Fruit fly (Drosophila melanogaster) whole organism, prepupa: ENCODE data around the gene Karybeta3.

Source experiments
- Blimp-1 ChIP-seq: fragments of 200-800 bp; sonication (Bioruptor generic); optimal IDR thresholded peaks from 3 replicates; lab custom pipeline; 2017; ENCODE audit warnings: missing biosample characterization, missing genetic modification characterization, mild to moderate bottlenecking, moderate library complexity, missing genetic modification reagents
- CG10631 ChIP-seq: fragments of 200-800 bp; sonication (Bioruptor generic); optimal IDR thresholded peaks from 2 replicates; lab custom pipeline; 2016; ENCODE audit warnings: missing biosample characterization, missing genetic modification characterization
- CG10669 ChIP-seq: fragments of 200-800 bp; sonication (Bioruptor generic); optimal IDR thresholded peaks from 3 replicates; lab custom pipeline; 2018; ENCODE audit warnings: missing biosample characterization, mild to moderate bottlenecking, missing genetic modification characterization, moderate library complexity
- CG11294 ChIP-seq: fragments of 200-800 bp; sonication (Bioruptor generic); IDR thresholded peaks from 2 replicates; pipeline ENCODE4 v1.3.6; 2022; ENCODE audit warnings: missing biosample characterization, missing genetic modification characterization
- CG11762 ChIP-seq: fragments of 200-800 bp; sonication (Bioruptor generic); optimal IDR thresholded peaks from 3 replicates; lab custom pipeline; 2016; ENCODE audit warnings: missing biosample characterization, missing genetic modification characterization; ENCODE audit not compliant: insufficient read depth
- CG11902 ChIP-seq: fragments of 200-800 bp; sonication (Bioruptor generic); optimal IDR thresholded peaks from 3 replicates; lab custom pipeline; 2016; ENCODE audit warnings: missing biosample characterization, missing genetic modification characterization
- CG15336 ChIP-seq: fragments of 200-800 bp; sonication (Bioruptor generic); IDR thresholded peaks from 2 replicates; pipeline ENCODE4 v1.3.6; 2022; ENCODE audit warnings: missing biosample characterization, missing genetic modification characterization
- CG1621 ChIP-seq: fragments of 200-800 bp; sonication (Bioruptor generic); optimal IDR thresholded peaks from 3 replicates; lab custom pipeline; 2018; ENCODE audit warnings: missing biosample characterization, mild to moderate bottlenecking, missing genetic modification characterization
- CG16779 ChIP-seq: fragments of 200-800 bp; sonication (Bioruptor generic); optimal IDR thresholded peaks from 3 replicates; lab custom pipeline; 2017; ENCODE audit warnings: missing biosample characterization, mild to moderate bottlenecking, missing genetic modification characterization
- CG3032 ChIP-seq: fragments of 200-800 bp; optimal IDR thresholded peaks from 2 replicates; lab custom pipeline; 2019; ENCODE audit warnings: missing biosample characterization, mild to moderate bottlenecking, missing genetic modification characterization, moderate library complexity
- CG31627 ChIP-seq: fragments of 200-800 bp; sonication (Bioruptor generic); optimal IDR thresholded peaks from 3 replicates; lab custom pipeline; 2016; ENCODE audit warnings: missing biosample characterization, missing genetic modification characterization
- CG32006 ChIP-seq: fragments of 200-800 bp; sonication (Bioruptor generic); optimal IDR thresholded peaks from 3 replicates; lab custom pipeline; 2017; ENCODE audit warnings: missing biosample characterization, mild to moderate bottlenecking, missing genetic modification characterization
- CG34406 ChIP-seq: fragments of 200-800 bp; sonication (Bioruptor generic); optimal IDR thresholded peaks from 3 replicates; lab custom pipeline; 2016; ENCODE audit warnings: missing biosample characterization, missing genetic modification characterization
- CG3919 ChIP-seq: fragments of 200-800 bp; sonication (Bioruptor generic); optimal IDR thresholded peaks from 3 replicates; lab custom pipeline; 2016; ENCODE audit warnings: missing biosample characterization, missing genetic modification characterization
- CG4318 ChIP-seq: fragments of 200-800 bp; sonication (Bioruptor generic); optimal IDR thresholded peaks from 3 replicates; lab custom pipeline; 2017; ENCODE audit warnings: missing biosample characterization, mild to moderate bottlenecking, missing genetic modification characterization
- CG6276 ChIP-seq: fragments of 200-800 bp; sonication (Bioruptor generic); optimal IDR thresholded peaks from 2 replicates; lab custom pipeline; 2017; ENCODE audit warnings: missing biosample characterization, mild to moderate bottlenecking, missing genetic modification characterization
- CG6792 ChIP-seq: fragments of 200-800 bp; sonication (Bioruptor generic); optimal IDR thresholded peaks from 3 replicates; lab custom pipeline; 2016; ENCODE audit warnings: missing biosample characterization, missing genetic modification characterization
- CG6854 ChIP-seq: fragments of 200-800 bp; sonication (Bioruptor generic); optimal IDR thresholded peaks from 2 replicates; lab custom pipeline; 2017; ENCODE audit warnings: missing biosample characterization, mild to moderate bottlenecking, missing genetic modification characterization
- CG7368 ChIP-seq: fragments of 200-800 bp; sonication (Bioruptor generic); optimal IDR thresholded peaks from 3 replicates; lab custom pipeline; 2016; ENCODE audit warnings: missing biosample characterization, missing genetic modification characterization
- CG8119 ChIP-seq: fragments of 200-800 bp; sonication (Bioruptor generic); IDR thresholded peaks from 3 replicates; pipeline ENCODE4 v1.3.6; 2022; ENCODE audit warnings: missing biosample characterization, missing genetic modification characterization
- CG8319 ChIP-seq: fragments of 200-800 bp; sonication (Bioruptor generic); optimal IDR thresholded peaks from 3 replicates; lab custom pipeline; 2016; ENCODE audit warnings: missing biosample characterization, missing genetic modification characterization
- CG8632 ChIP-seq: fragments of 200-800 bp; sonication (Bioruptor generic); optimal IDR thresholded peaks from 3 replicates; lab custom pipeline; 2016; ENCODE audit warnings: missing biosample characterization, missing genetic modification characterization
- CG9139 ChIP-seq: fragments of 200-800 bp; sonication (Bioruptor generic); optimal IDR thresholded peaks from 3 replicates; lab custom pipeline; 2017; ENCODE audit warnings: missing biosample characterization, mild to moderate bottlenecking, missing genetic modification characterization
- Eip75B ChIP-seq: fragments of 200-800 bp; sonication (Bioruptor generic); optimal IDR thresholded peaks from 3 replicates; lab custom pipeline; 2016; ENCODE audit warnings: missing biosample characterization, missing genetic modification characterization
- Eip78C ChIP-seq: fragments of 200-800 bp; sonication (Bioruptor generic); peaks from one replicate; lab custom pipeline; 2016; ENCODE audit warnings: missing biosample characterization, missing genetic modification characterization
- Eip93F ChIP-seq: fragments of 200-800 bp; sonication (Bioruptor generic); optimal IDR thresholded peaks from 2 replicates; lab custom pipeline; 2016; ENCODE audit warnings: missing biosample characterization, mild to moderate bottlenecking, missing genetic modification characterization
- Ets21C ChIP-seq: fragments of 200-800 bp; sonication (Bioruptor generic); optimal IDR thresholded peaks from 3 replicates; lab custom pipeline; 2016; ENCODE audit warnings: missing biosample characterization, missing genetic modification characterization
- Ets96B ChIP-seq: fragments of 200-800 bp; optimal IDR thresholded peaks from 2 replicates; lab custom pipeline; 2019; ENCODE audit warnings: missing biosample characterization, mild to moderate bottlenecking, missing genetic modification characterization, moderate library complexity
- Gug ChIP-seq: fragments of 200-800 bp; sonication (Bioruptor generic); IDR thresholded peaks from 2 replicates; pipeline ENCODE4 v1.3.6; 2022; ENCODE audit warnings: missing biosample characterization, missing genetic modification characterization
- Hr38 ChIP-seq: sonication (Bioruptor generic); optimal IDR thresholded peaks from 2 replicates; lab custom pipeline; 2016; ENCODE audit warnings: missing biosample characterization, missing genetic modification characterization
- Hr4 ChIP-seq: fragments of 200-800 bp; sonication (Bioruptor generic); optimal IDR thresholded peaks from 3 replicates; lab custom pipeline; 2016; ENCODE audit warnings: missing biosample characterization, missing genetic modification characterization
- OdsH ChIP-seq: fragments of 200-800 bp; sonication (Bioruptor generic); optimal IDR thresholded peaks from 3 replicates; lab custom pipeline; 2016; ENCODE audit warnings: missing biosample characterization, missing genetic modification characterization
- Smox ChIP-seq: fragments of 200-800 bp; sonication (Bioruptor generic); optimal IDR thresholded peaks from 3 replicates; lab custom pipeline; 2016; ENCODE audit warnings: missing biosample characterization, missing genetic modification characterization
- Sox102F ChIP-seq: fragments of 200-800 bp; sonication (Bioruptor generic); optimal IDR thresholded peaks from 2 replicates; lab custom pipeline; 2016; ENCODE audit warnings: missing biosample characterization, mild to moderate bottlenecking, missing genetic modification characterization
- Sox14 ChIP-seq: fragments of 200-800 bp; sonication (Bioruptor generic); optimal IDR thresholded peaks from 3 replicates; lab custom pipeline; 2016; ENCODE audit warnings: missing biosample characterization, missing genetic modification characterization
- acj6 ChIP-seq: fragments of 200-800 bp; sonication (Bioruptor generic); optimal IDR thresholded peaks from 3 replicates; lab custom pipeline; 2016; ENCODE audit warnings: missing biosample characterization, missing genetic modification characterization
- cyc ChIP-seq: fragments of 200-800 bp; sonication (Bioruptor generic); optimal IDR thresholded peaks from 3 replicates; lab custom pipeline; 2016; ENCODE audit warnings: missing biosample characterization, missing genetic modification characterization
- eg ChIP-seq: fragments of 200-800 bp; sonication (Bioruptor generic); IDR thresholded peaks from 3 replicates; pipeline ENCODE4 v1.3.6; 2022; ENCODE audit warnings: missing biosample characterization, missing genetic modification characterization
- fd59A ChIP-seq: fragments of 200-800 bp; sonication (Bioruptor generic); optimal IDR thresholded peaks from 2 replicates; lab custom pipeline; 2017; ENCODE audit warnings: missing biosample characterization, mild to moderate bottlenecking, missing genetic modification characterization, missing genetic modification reagents
- fd85E ChIP-seq: fragments of 200-800 bp; sonication (Bioruptor generic); optimal IDR thresholded peaks from 3 replicates; lab custom pipeline; 2016; ENCODE audit warnings: missing biosample characterization, missing genetic modification characterization
- fkh ChIP-seq: fragments of 200-800 bp; sonication (Bioruptor generic); optimal IDR thresholded peaks from 3 replicates; lab custom pipeline; 2017; ENCODE audit warnings: missing biosample characterization, mild to moderate bottlenecking, missing genetic modification characterization, moderate library complexity
- lz ChIP-seq: fragments of 200-800 bp; sonication (Bioruptor generic); optimal IDR thresholded peaks from 3 replicates; lab custom pipeline; 2016; ENCODE audit warnings: missing biosample characterization, missing genetic modification characterization
- net ChIP-seq: fragments of 200-800 bp; sonication (Bioruptor generic); optimal IDR thresholded peaks from 3 replicates; lab custom pipeline; 2016; ENCODE audit warnings: missing biosample characterization, missing genetic modification characterization
- pdm3 ChIP-seq: fragments of 200-800 bp; sonication (Bioruptor generic); optimal IDR thresholded peaks from 3 replicates; lab custom pipeline; 2016; ENCODE audit warnings: missing biosample characterization, missing genetic modification characterization
- salr ChIP-seq, 2 experiments: fragments of 200-800 bp; sonication (Bioruptor generic); optimal IDR thresholded peaks; 3 replicates each; lab custom pipeline; 2016 to 2018; ENCODE audit warnings: missing biosample characterization in 2 of 2, missing genetic modification characterization in 2 of 2, mild to moderate bottlenecking in 1 of 2
- spab ChIP-seq: fragments of 200-800 bp; sonication (Bioruptor generic); optimal IDR thresholded peaks from 2 replicates; lab custom pipeline; 2017; ENCODE audit warnings: missing biosample characterization, mild to moderate bottlenecking, missing genetic modification characterization, missing genetic modification reagents
- ss ChIP-seq, 2 experiments: fragments of 200-800 bp; sonication (Bioruptor generic); optimal IDR thresholded peaks; 2 replicates in 1 of 2; 3 replicates in 1 of 2; lab custom pipeline; 2017 to 2018; ENCODE audit warnings: mild to moderate bottlenecking in 2 of 2, missing biosample characterization in 2 of 2, missing genetic modification characterization in 2 of 2, moderate library complexity in 1 of 2
- svp ChIP-seq: fragments of 200-800 bp; sonication (Bioruptor generic); peaks from one replicate; lab custom pipeline; 2016; ENCODE audit warnings: missing biosample characterization, missing genetic modification characterization
- topi ChIP-seq: fragments of 200-800 bp; sonication (Bioruptor generic); optimal IDR thresholded peaks from 3 replicates; lab custom pipeline; 2016; ENCODE audit warnings: missing biosample characterization, missing genetic modification characterization
- vri ChIP-seq: fragments of 200-800 bp; sonication (Bioruptor generic); optimal IDR thresholded peaks from 3 replicates; lab custom pipeline; 2016; ENCODE audit warnings: missing biosample characterization, mild to moderate bottlenecking, missing genetic modification characterization

The Karybeta3 gene

DNA sequence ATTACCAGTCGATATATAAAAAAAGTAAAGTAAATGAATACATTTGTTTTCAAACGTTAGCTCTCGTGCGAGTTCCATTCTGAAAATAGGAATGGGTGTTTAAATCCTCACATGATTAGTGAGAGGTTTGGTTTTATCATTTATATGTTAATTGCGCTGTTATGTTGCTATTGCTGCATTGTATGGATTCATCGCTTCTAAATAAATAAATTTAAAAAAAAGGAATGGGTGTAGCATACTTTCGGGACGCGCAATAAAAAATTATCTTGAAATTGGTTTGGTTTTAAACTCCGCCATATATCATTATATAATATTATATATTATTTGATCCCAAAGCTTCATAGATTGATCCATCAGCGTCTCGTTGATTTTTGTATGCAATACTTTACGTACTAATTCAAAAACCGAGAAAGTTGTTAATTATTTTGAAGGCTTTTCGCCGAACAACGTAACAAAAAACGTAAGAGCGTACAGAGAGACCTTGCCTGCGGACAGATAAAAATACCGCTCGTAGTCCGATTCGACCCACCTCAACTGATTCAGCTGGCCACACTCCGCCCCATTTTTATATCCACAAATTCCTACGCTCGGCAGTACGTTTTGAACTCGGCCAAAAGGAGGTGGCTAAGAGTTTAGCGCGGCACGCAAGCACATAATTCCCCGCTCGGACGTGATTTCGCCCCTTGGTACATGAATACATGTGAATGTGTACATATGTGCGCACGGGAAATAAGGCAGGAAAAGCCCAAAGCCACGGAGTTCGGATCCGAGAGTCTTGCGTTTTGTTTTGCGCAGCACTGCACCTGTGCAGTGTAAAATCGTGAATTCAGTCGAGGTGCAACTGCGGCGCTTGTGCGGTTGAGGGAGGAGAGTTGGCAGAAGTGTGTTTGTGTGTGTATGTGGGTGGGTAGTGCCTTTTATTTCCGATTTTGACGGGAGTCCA, 10.3 kb downstream of the Karybeta3 start, which contains the start of gene smash:
Gene smash (plus strand): TSS at position 589 of the 943 bp plus-strand sequence.
- TF ChIP-seq CG3919: no peak
- no peak for TF ChIP-seq fkh
- peak; percentile 53 to 69 for TF ChIP-seq ss (GFP tag; optimal IDR thresholded peaks at IDR 0.05; lab: Kevin White, UChicago)
- peak; percentile 60 for TF ChIP-seq vri (GFP tag; lab: Kevin White, UChicago)
- TF ChIP-seq CG11294 (GFP tag; lab: Robert Waterston, UW): no peak; the same call in 1 of the 2 replicates
- no peak for TF ChIP-seq CG10631 (GFP tag; lab: Kevin White, UChicago)
- no peak for TF ChIP-seq fd85E (GFP tag; lab: Kevin White, UChicago)
- no peak for TF ChIP-seq Hr38 (GFP tag; lab: Kevin White, UChicago)
- peak; percentile 26 for TF ChIP-seq CG6276 (GFP tag; lab: Kevin White, UChicago)
- TF ChIP-seq CG11762 (GFP tag; lab: Kevin White, UChicago): no peak
- no peak for TF ChIP-seq Ets21C (GFP tag; lab: Kevin White, UChicago)
- TF ChIP-seq lz (GFP tag; lab: Kevin White, UChicago): peak; percentile 36
- TF ChIP-seq eg (GFP tag; lab: Robert Waterston, UW): peak; percentile 67; the same call in 1 of the 3 replicates
- no peak for TF ChIP-seq CG34406
- TF ChIP-seq CG15336: peak; percentile 57
- no peak for TF ChIP-seq Eip93F (GFP tag; lab: Kevin White, UChicago)
- peak; percentile 45; the same call in 2 of the 3 replicates for TF ChIP-seq CG8119
- TF ChIP-seq CG1621 (tag; lab: Kevin White, UChicago): peak; percentile 83
- no peak for TF ChIP-seq svp
- TF ChIP-seq CG31627 (GFP tag; lab: Kevin White, UChicago): no peak
- TF ChIP-seq pdm3 (GFP tag; lab: Kevin White, UChicago): no peak
- TF ChIP-seq acj6 (GFP tag; lab: Kevin White, UChicago): no peak
- peak in 1 of 2 experiments; percentile 9 for TF ChIP-seq salr (GFP tag; optimal IDR thresholded peaks at IDR 0.05; lab: Kevin White, UChicago)
- TF ChIP-seq CG3032 (tag; lab: Kevin White, UChicago): peak; percentile 34
- TF ChIP-seq Eip75B (GFP tag; lab: Kevin White, UChicago): peak; percentile 63
- peak; percentile 86 for TF ChIP-seq Eip78C (GFP tag; lab: Kevin White, UChicago)
- no peak for TF ChIP-seq OdsH (GFP tag; lab: Kevin White, UChicago)
- TF ChIP-seq cyc: peak; percentile 31
- peak; percentile 61 for TF ChIP-seq net
- peak; percentile 40 for TF ChIP-seq Sox14 (GFP tag; lab: Kevin White, UChicago)
- no peak for TF ChIP-seq CG4318 (GFP tag; lab: Kevin White, UChicago)
- TF ChIP-seq CG6792 (GFP tag; lab: Kevin White, UChicago): peak; percentile 27
- TF ChIP-seq Ets96B (tag; lab: Kevin White, UChicago): peak; percentile 38
- no peak for TF ChIP-seq Gug (GFP tag; lab: Robert Waterston, UW)
- no peak for TF ChIP-seq fd59A (GFP tag; lab: Kevin White, UChicago)
- TF ChIP-seq Smox (GFP tag; lab: Kevin White, UChicago): no peak
- no peak for TF ChIP-seq CG9139
- TF ChIP-seq CG32006 (GFP tag; lab: Kevin White, UChicago): no peak
- TF ChIP-seq CG16779 (tag; lab: Kevin White, UChicago): peak; percentile 71
- no peak for TF ChIP-seq CG8319
- no peak for TF ChIP-seq CG10669 (GFP tag; lab: Kevin White, UChicago)
- no peak for TF ChIP-seq spab (GFP tag; lab: Kevin White, UChicago)
- TF ChIP-seq Blimp-1 (GFP tag; lab: Kevin White, UChicago): no peak
- TF ChIP-seq CG11902 (GFP tag; lab: Kevin White, UChicago): no peak
- peak; percentile 65 for TF ChIP-seq CG6854 (GFP tag; lab: Kevin White, UChicago)
- no peak for TF ChIP-seq Hr4 (GFP tag; lab: Kevin White, UChicago)
- TF ChIP-seq Sox102F: no peak
- no peak for TF ChIP-seq CG7368 (GFP tag; lab: Kevin White, UChicago)
- peak; percentile 15 for TF ChIP-seq topi (GFP tag; lab: Kevin White, UChicago)
- TF ChIP-seq CG8632 (GFP tag; lab: Kevin White, UChicago): peak; percentile 22
